Worm (Caenorhabditis elegans): ENCODE results near the gene Y11D7A.19.

- no peak for TF ChIP-seq nhr-10 (tag; optimal IDR thresholded peaks at IDR 0.05)
- TF ChIP-seq crh-2 (tag; optimal IDR thresholded peaks at IDR 0.05), result no peak
- TF ChIP-seq R02D3.7 (tag; optimal IDR thresholded peaks at IDR 0.05), result no peak
- TF ChIP-seq lin-39 (tag; optimal IDR thresholded peaks at IDR 0.05), result no peak
- no peak for TF ChIP-seq nhr-77 (tag; optimal IDR thresholded peaks at IDR 0.05)
- TF ChIP-seq fos-1 (tag; optimal IDR thresholded peaks at IDR 0.05), result no peak
- TF ChIP-seq zag-1 (tag; optimal IDR thresholded peaks at IDR 0.05), result no peak
- no peak for TF ChIP-seq snpc-4 (tag; optimal IDR thresholded peaks at IDR 0.05)
- no peak for TF ChIP-seq nhr-21 (tag; optimal IDR thresholded peaks at IDR 0.05)
- TF ChIP-seq mdl-1 (tag; optimal IDR thresholded peaks at IDR 0.05), result no peak
- TF ChIP-seq F13H6.1 (tag; optimal IDR thresholded peaks at IDR 0.05), result no peak
Observed at ce11 chrIV:9227650-9228049, 38.7 kb downstream of the Y11D7A.19 start.

Data from whole organism, L2 larva.